Worm (Caenorhabditis elegans) whole organism, L1 larva: ENCODE data around the gene F09B9.5.

ENCODE experiments used
- aly-2 ChIP-seq: fragments of 150-350 bp; optimal IDR thresholded peaks from 2 replicates; lab custom pipeline; 2014; ENCODE audit warnings: missing biosample characterization, missing genetic modification characterization
- ceh-82 ChIP-seq, 3 experiments: fragments of 150-350 bp in 1 of 3; sonication (generic microtip) in 2 of 3; optimal IDR thresholded peaks; 2 replicates each; lab custom pipeline; 2014 to 2017; ENCODE audit warnings: missing biosample characterization in 3 of 3, missing genetic modification characterization in 3 of 3
- dpl-1 ChIP-seq, 3 experiments: fragments of 150-350 bp in 2 of 3; sonication (generic microtip) in 1 of 3; optimal IDR thresholded peaks; 2 replicates each; lab custom pipeline; 2014 to 2017; ENCODE audit warnings: missing biosample characterization in 3 of 3, missing genetic modification characterization in 3 of 3, missing genetic modification reagents in 3 of 3
- isw-1 ChIP-seq: fragments of 200-800 bp; sonication (Bioruptor generic); IDR thresholded peaks from 2 replicates; pipeline ENCODE4 v1.3.6; 2022; ENCODE audit warnings: missing genetic modification characterization, missing compliant biosample characterization
- lsy-2 ChIP-seq, 2 experiments: fragments of 150-350 bp; optimal IDR thresholded peaks; 2 replicates each; lab custom pipeline; 2014; ENCODE audit warnings: missing biosample characterization in 2 of 2, missing genetic modification characterization in 2 of 2
- nhr-11 ChIP-seq: fragments of 150-350 bp; optimal IDR thresholded peaks from 2 replicates; lab custom pipeline; 2014; ENCODE audit warnings: missing biosample characterization, missing genetic modification characterization
- nhr-47 ChIP-seq: sonication (generic microtip); optimal IDR thresholded peaks from 2 replicates; lab custom pipeline; 2016; ENCODE audit warnings: mild to moderate bottlenecking, missing genetic modification characterization, moderate library complexity, missing compliant biosample characterization
- nhr-77 ChIP-seq: fragments of 150-350 bp; optimal IDR thresholded peaks from 2 replicates; lab custom pipeline; 2014; ENCODE audit warnings: missing biosample characterization, missing genetic modification characterization
- pag-3 ChIP-seq: sonication (generic microtip); optimal IDR thresholded peaks from 2 replicates; lab custom pipeline; 2017; ENCODE audit warnings: missing genetic modification characterization, mild to moderate bottlenecking, missing compliant biosample characterization, antibody characterized with exemption, borderline replicate concordance; ENCODE audit not compliant: insufficient read depth
- zag-1 ChIP-seq: fragments of 150-350 bp; optimal IDR thresholded peaks from 2 replicates; lab custom pipeline; 2014; ENCODE audit warnings: missing biosample characterization, missing genetic modification characterization

- no peak for TF ChIP-seq aly-2 (tag; lab: Kevin White, UChicago)
- no peak for TF ChIP-seq lsy-2 (tag; optimal IDR thresholded peaks at IDR 0.05; lab: Kevin White, UChicago)
- TF ChIP-seq nhr-11 (tag; lab: Kevin White, UChicago): no peak
- TF ChIP-seq nhr-47 (tag; lab: Kevin White, UChicago): no peak
- TF ChIP-seq pag-3: no peak
- TF ChIP-seq dpl-1 (GFP tag; optimal IDR thresholded peaks at IDR 0.05; lab: Kevin White, UChicago): no peak
- no peak for TF ChIP-seq zag-1
- TF ChIP-seq nhr-77: no peak
- no peak for TF ChIP-seq isw-1 (GFP tag; lab: Robert Waterston, UW)
- no peak for TF ChIP-seq ceh-82 (tag; optimal IDR thresholded peaks at IDR 0.05; lab: Kevin White, UChicago)
Measured at ce11 chrX:10183695-10184094, 29.1 kb downstream of the F09B9.5 start, which contains the start of gene arrd-28.
